Worm (Caenorhabditis elegans): ENCODE results near the gene lips-10.

DNA sequence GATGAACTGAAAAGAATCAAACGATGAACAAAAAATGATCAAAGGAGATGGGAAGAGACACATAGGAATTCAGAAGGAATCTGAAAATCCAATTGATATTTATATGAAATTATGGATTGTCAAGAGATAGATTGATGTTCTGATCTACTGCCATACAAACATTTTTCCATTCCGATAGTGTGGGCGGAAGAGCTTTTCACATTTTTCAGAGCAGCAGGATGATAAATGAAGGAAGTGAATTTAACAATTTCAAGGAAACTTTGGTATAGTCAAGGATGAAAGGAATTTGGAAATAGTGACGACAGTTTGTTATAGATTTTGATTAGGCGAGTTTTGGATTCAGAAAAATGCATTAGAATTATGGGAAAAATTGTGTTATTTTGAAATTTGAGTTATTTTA is 33.7 kb upstream of the lips-10 start, which contains the start of gene ubc-24:
- TF ChIP-seq ama-1 (optimal IDR thresholded peaks at IDR 0.05) (no peak), flt-1 (GFP tag; IDR thresholded peaks at IDR 0.05) (no peak), ceh-36 (tag; optimal IDR thresholded peaks at IDR 0.05) (no peak), B0310.2 (tag; optimal IDR thresholded peaks at IDR 0.05) (no peak), tra-4 (tag; optimal IDR thresholded peaks at IDR 0.05) (no peak)
